Worm (Caenorhabditis elegans): Measurements from ENCODE around the gene rbc-2.

DNA sequence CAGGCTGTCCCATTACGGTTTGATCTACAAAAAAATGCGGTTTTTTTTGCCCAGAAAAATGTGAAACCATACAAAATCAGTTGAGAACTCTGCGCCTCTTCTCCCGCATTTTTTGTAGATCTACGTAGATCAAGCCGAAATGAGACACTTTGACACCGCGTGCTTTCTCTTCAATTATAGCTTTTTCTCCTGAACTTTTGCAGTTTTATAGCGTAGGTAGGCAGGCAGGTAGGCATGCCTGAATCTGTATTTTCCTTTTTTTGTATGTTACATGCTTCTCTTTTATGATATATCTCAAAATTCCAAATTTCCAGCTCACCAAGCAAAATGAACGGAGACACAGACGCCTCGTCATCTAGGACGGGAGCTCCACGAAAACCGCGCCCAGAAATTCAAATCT is 54.9 kb downstream of the rbc-2 start, which contains the start of gene smg-6:
- TF ChIP-seq elt-1 (tag; optimal IDR thresholded peaks at IDR 0.05; ENCODE audit: borderline replicate concordance, insufficient read depth) (no peak), mab-5 (tag; optimal IDR thresholded peaks at IDR 0.05) (no peak), unc-120 (tag; optimal IDR thresholded peaks at IDR 0.05; ENCODE audit: poor library complexity, severe bottlenecking) (no peak), elt-3 (tag; optimal IDR thresholded peaks at IDR 0.05) (no peak), ztf-11 (tag; optimal IDR thresholded peaks at IDR 0.05) (no peak), nhr-237 (tag; optimal IDR thresholded peaks at IDR 0.05) (no peak), nhr-28 (tag; optimal IDR thresholded peaks at IDR 0.05) (no peak)
